Fruit fly (Drosophila melanogaster): Measurements from ENCODE around the gene CG10405.

dm6 chr3R:16410706-16411105 is 43.6 kb upstream of the CG10405 start:
- no peak for TF ChIP-seq CG10348 (GFP tag; IDR thresholded peaks at IDR 0.05)
- no peak for TF ChIP-seq gl (tag; optimal IDR thresholded peaks at IDR 0.05)
- TF ChIP-seq CG12605 (GFP tag; IDR thresholded peaks at IDR 0.05), result no peak
- no peak for TF ChIP-seq CG32121 (GFP tag; IDR thresholded peaks at IDR 0.05)
- TF ChIP-seq CG4496 (GFP tag; IDR thresholded peaks at IDR 0.05), result no peak
- no peak for TF ChIP-seq CG9948 (tag; optimal IDR thresholded peaks at IDR 0.05)
- no peak for TF ChIP-seq fd96Ca (GFP tag; IDR thresholded peaks at IDR 0.05)
- TF ChIP-seq rn (GFP tag; IDR thresholded peaks at IDR 0.05), result no peak
